Worm (Caenorhabditis elegans): Measurements from ENCODE around the gene sre-15.

The sre-15 gene

ce11 chrIV:12227012-12227411 is 17.6 kb downstream of the sre-15 start, which contains the start of gene mlt-3:
mlt-3 (minus strand) TSS chrIV:12227112.
- no peak for TF ChIP-seq lin-13 (tag; optimal IDR thresholded peaks at IDR 0.05)
- no peak for TF ChIP-seq ham-2 (GFP tag; optimal IDR thresholded peaks at IDR 0.05)
- TF ChIP-seq unc-39 (tag; optimal IDR thresholded peaks at IDR 0.05) = no peak
- TF ChIP-seq ztf-11 (tag; optimal IDR thresholded peaks at IDR 0.05) = no peak
- TF ChIP-seq bed-3 (GFP tag; optimal IDR thresholded peaks at IDR 0.05) = no peak
- TF ChIP-seq elt-1 (tag; optimal IDR thresholded peaks at IDR 0.05; ENCODE audit: borderline replicate concordance, insufficient read depth) = no peak
- no peak for TF ChIP-seq nhr-76 (tag; optimal IDR thresholded peaks at IDR 0.05)
- TF ChIP-seq ceh-83 (GFP tag; optimal IDR thresholded peaks at IDR 0.05) = no peak
- TF ChIP-seq sem-2 (GFP tag; optimal IDR thresholded peaks at IDR 0.05) = no peak
- no peak for TF ChIP-seq ceh-43 (GFP tag; optimal IDR thresholded peaks at IDR 0.05)
- TF ChIP-seq hlh-1 (tag; optimal IDR thresholded peaks at IDR 0.05) = no peak
- TF ChIP-seq elt-3 (tag; optimal IDR thresholded peaks at IDR 0.05) = no peak
- TF ChIP-seq unc-62 (GFP tag; optimal IDR thresholded peaks at IDR 0.05) = no peak
- no peak for TF ChIP-seq pha-4 (tag; optimal IDR thresholded peaks at IDR 0.05)

ce11 chrIV:12219309-12219708 is 25.3 kb downstream of the sre-15 start, which contains the start of gene F35G2.5:
F35G2.5 (plus strand) TSS chrIV:12219609.
- TF ChIP-seq elt-1 (tag; optimal IDR thresholded peaks at IDR 0.05; ENCODE audit: borderline replicate concordance, insufficient read depth) = no peak
- TF ChIP-seq lin-32 (GFP tag; optimal IDR thresholded peaks at IDR 0.05) = no peak
- no peak for TF ChIP-seq lsy-2 (tag; optimal IDR thresholded peaks at IDR 0.05)
- no peak for TF ChIP-seq cnd-1 (tag; optimal IDR thresholded peaks at IDR 0.05)
- no peak for TF ChIP-seq lin-13 (tag; optimal IDR thresholded peaks at IDR 0.05)
- no peak for TF ChIP-seq ham-2 (GFP tag; optimal IDR thresholded peaks at IDR 0.05)
- no peak for TF ChIP-seq sptf-1 (tag; optimal IDR thresholded peaks at IDR 0.05)
- no peak for TF ChIP-seq drap-1 (GFP tag; optimal IDR thresholded peaks at IDR 0.05)
- TF ChIP-seq mls-2 (tag; optimal IDR thresholded peaks at IDR 0.05) = no peak
- TF ChIP-seq bed-3 (GFP tag; optimal IDR thresholded peaks at IDR 0.05) = no peak
- no peak for TF ChIP-seq ceh-39 (tag; optimal IDR thresholded peaks at IDR 0.05)
- no peak for TF ChIP-seq M03D4.4 (tag; optimal IDR thresholded peaks at IDR 0.05)
- TF ChIP-seq nhr-237 (tag; optimal IDR thresholded peaks at IDR 0.05) = no peak
- no peak for TF ChIP-seq ces-1 (GFP tag; optimal IDR thresholded peaks at IDR 0.05)
- no peak for TF ChIP-seq elt-3 (tag; optimal IDR thresholded peaks at IDR 0.05)

- peak; percentile 24 for TF ChIP-seq hlh-1 (tag; optimal IDR thresholded peaks at IDR 0.05)
- no peak for TF ChIP-seq lin-13 (tag; optimal IDR thresholded peaks at IDR 0.05)
Measured at ce11 chrIV:12218253-12218652, 26.4 kb downstream of the sre-15 start.

- TF ChIP-seq ceh-43 (GFP tag; optimal IDR thresholded peaks at IDR 0.05) (peak; percentile 40), unc-62 (GFP tag; optimal IDR thresholded peaks at IDR 0.05) (peak; percentile 21), cnd-1 (tag; optimal IDR thresholded peaks at IDR 0.05) (no peak)
Measured at ce11 chrIV:12217142-12217541, 27.5 kb downstream of the sre-15 start.

- TF ChIP-seq hlh-1 (tag; optimal IDR thresholded peaks at IDR 0.05) = peak; percentile 87
- TF ChIP-seq elt-3 (tag; optimal IDR thresholded peaks at IDR 0.05) = no peak
Measured at ce11 chrIV:12215762-12216295, 28.8 kb downstream of the sre-15 start, which contains the start of gene phy-2. phy-2 (minus strand) TSS chrIV:12215987.

- TF ChIP-seq cnd-1 (tag; optimal IDR thresholded peaks at IDR 0.05) = no peak
- TF ChIP-seq unc-120 (tag; optimal IDR thresholded peaks at IDR 0.05; ENCODE audit: poor library complexity, severe bottlenecking) = no peak
Measured at ce11 chrIV:12212814-12213213, 31.8 kb downstream of the sre-15 start.

ce11 chrIV:12211292-12211691 is 33.3 kb downstream of the sre-15 start:
- TF ChIP-seq ceh-83 (GFP tag; optimal IDR thresholded peaks at IDR 0.05) (no peak), nhr-237 (tag; optimal IDR thresholded peaks at IDR 0.05) (no peak)
